Worm (Caenorhabditis elegans) whole organism, L2 larva: ENCODE results near the gene srp-2.

Experiments
- C34F6.9 ChIP-seq: fragments of 150-350 bp; optimal IDR thresholded peaks from 2 replicates; lab custom pipeline; 2014; ENCODE audit warnings: missing biosample characterization, missing genetic modification characterization
- F13H6.1 ChIP-seq: sonication (generic microtip); optimal IDR thresholded peaks from 2 replicates; lab custom pipeline; 2016; ENCODE audit warnings: missing genetic modification characterization, missing compliant biosample characterization
- R02D3.7 ChIP-seq: fragments of 150-350 bp; optimal IDR thresholded peaks from 2 replicates; lab custom pipeline; 2014; ENCODE audit warnings: missing biosample characterization, missing genetic modification characterization
- Y55F3AM.14 ChIP-seq: fragments of 200-800 bp; sonication (Bioruptor generic); optimal IDR thresholded peaks from 2 replicates; lab custom pipeline; 2018; ENCODE audit warnings: mild to moderate bottlenecking, missing genetic modification characterization, missing compliant biosample characterization
- ZK546.5 ChIP-seq: sonication (generic microtip); optimal IDR thresholded peaks from 2 replicates; lab custom pipeline; 2017; ENCODE audit warnings: missing biosample characterization, missing genetic modification characterization
- alr-1 ChIP-seq: fragments of 150-350 bp; optimal IDR thresholded peaks from 2 replicates; lab custom pipeline; 2014; ENCODE audit warnings: missing biosample characterization, missing genetic modification characterization
- aly-2 ChIP-seq: fragments of 150-350 bp; optimal IDR thresholded peaks from 2 replicates; lab custom pipeline; 2014; ENCODE audit warnings: missing biosample characterization, missing genetic modification characterization
- ama-1 ChIP-seq: fragments of 150-350 bp; optimal IDR thresholded peaks from 2 replicates; lab custom pipeline; 2018; ENCODE audit warnings: inconsistent platforms
- blmp-1 ChIP-seq: sonication (generic microtip); optimal IDR thresholded peaks from 2 replicates; lab custom pipeline; 2017; ENCODE audit warnings: missing genetic modification characterization, mild to moderate bottlenecking, missing compliant biosample characterization, antibody characterized with exemption, moderate library complexity; ENCODE audit not compliant: insufficient read depth
- ceh-16 ChIP-seq: fragments of 150-350 bp; optimal IDR thresholded peaks from 2 replicates; lab custom pipeline; 2014; ENCODE audit warnings: missing biosample characterization, missing genetic modification characterization
- ceh-82 ChIP-seq: fragments of 150-350 bp; optimal IDR thresholded peaks from 2 replicates; lab custom pipeline; 2014; ENCODE audit warnings: missing biosample characterization, missing genetic modification characterization
- crh-2 ChIP-seq: sonication (generic microtip); optimal IDR thresholded peaks from 2 replicates; lab custom pipeline; 2017; ENCODE audit warnings: missing biosample characterization, missing genetic modification characterization
- dmd-4 ChIP-seq: sonication (generic microtip); optimal IDR thresholded peaks from 2 replicates; lab custom pipeline; 2017; ENCODE audit warnings: missing biosample characterization, missing genetic modification characterization
- egl-27 ChIP-seq: sonication (generic microtip); optimal IDR thresholded peaks from 3 replicates; lab custom pipeline; 2017; ENCODE audit warnings: missing biosample characterization, missing genetic modification reagents, missing genetic modification characterization
- elt-1 ChIP-seq: fragments of 150-350 bp; optimal IDR thresholded peaks from 2 replicates; lab custom pipeline; 2014; ENCODE audit warnings: missing biosample characterization, missing genetic modification characterization
- elt-3 ChIP-seq: sonication (generic microtip); optimal IDR thresholded peaks from 2 replicates; lab custom pipeline; 2017; ENCODE audit warnings: missing biosample characterization, missing genetic modification characterization
- fos-1 ChIP-seq: fragments of 150-350 bp; optimal IDR thresholded peaks from 2 replicates; lab custom pipeline; 2014; ENCODE audit warnings: missing biosample characterization, missing genetic modification characterization
- gmeb-1 ChIP-seq: fragments of 150-350 bp; optimal IDR thresholded peaks from 2 replicates; lab custom pipeline; 2014; ENCODE audit warnings: missing biosample characterization, missing genetic modification characterization
- lin-11 ChIP-seq: fragments of 150-350 bp; sonication (generic microtip); optimal IDR thresholded peaks from 2 replicates; lab custom pipeline; 2014; ENCODE audit warnings: missing biosample characterization, missing genetic modification characterization, inconsistent platforms, mixed read lengths
- lin-13 ChIP-seq: fragments of 150-350 bp; optimal IDR thresholded peaks from 2 replicates; lab custom pipeline; 2014; ENCODE audit warnings: missing biosample characterization, missing genetic modification reagents, missing genetic modification characterization
- lin-39 ChIP-seq: fragments of 150-350 bp; optimal IDR thresholded peaks from 2 replicates; lab custom pipeline; 2014; ENCODE audit warnings: missing biosample characterization, missing genetic modification reagents, missing genetic modification characterization
- lsy-2 ChIP-seq, 2 experiments: fragments of 150-350 bp in 1 of 2; sonication (generic microtip) in 1 of 2; optimal IDR thresholded peaks; 2 replicates each; lab custom pipeline; 2014 to 2017; ENCODE audit warnings: missing biosample characterization in 2 of 2, missing genetic modification characterization in 2 of 2
- mab-5 ChIP-seq: fragments of 150-350 bp; optimal IDR thresholded peaks from 2 replicates; lab custom pipeline; 2014; ENCODE audit warnings: missing biosample characterization, missing genetic modification characterization
- mbf-1 ChIP-seq: sonication (generic microtip); optimal IDR thresholded peaks from 2 replicates; lab custom pipeline; 2017; ENCODE audit warnings: missing biosample characterization, missing genetic modification characterization
- mdl-1 ChIP-seq, 2 experiments: fragments of 150-350 bp in 1 of 2; sonication (generic microtip) in 1 of 2; optimal IDR thresholded peaks; 2 replicates each; lab custom pipeline; 2017; ENCODE audit warnings: missing biosample characterization in 2 of 2, missing genetic modification characterization in 2 of 2
- nhr-10 ChIP-seq: sonication (generic microtip); optimal IDR thresholded peaks from 2 replicates; lab custom pipeline; 2017; ENCODE audit warnings: missing biosample characterization, missing genetic modification characterization
- nhr-11 ChIP-seq: fragments of 150-350 bp; optimal IDR thresholded peaks from 2 replicates; lab custom pipeline; 2014; ENCODE audit warnings: missing biosample characterization, missing genetic modification characterization
- nhr-12 ChIP-seq: fragments of 150-350 bp; optimal IDR thresholded peaks from 2 replicates; lab custom pipeline; 2014; ENCODE audit warnings: missing biosample characterization, missing genetic modification characterization
- nhr-129 ChIP-seq: fragments of 150-350 bp; optimal IDR thresholded peaks from 2 replicates; lab custom pipeline; 2014; ENCODE audit warnings: missing biosample characterization, missing genetic modification characterization
- nhr-21 ChIP-seq: fragments of 150-350 bp; optimal IDR thresholded peaks from 2 replicates; lab custom pipeline; 2014; ENCODE audit warnings: missing biosample characterization, missing genetic modification characterization
- nhr-23 ChIP-seq: fragments of 150-350 bp; optimal IDR thresholded peaks from 2 replicates; lab custom pipeline; 2014; ENCODE audit warnings: missing biosample characterization, missing genetic modification reagents, missing genetic modification characterization
- nhr-237 ChIP-seq: fragments of 150-350 bp; optimal IDR thresholded peaks from 2 replicates; lab custom pipeline; 2014; ENCODE audit warnings: missing biosample characterization, missing genetic modification characterization
- nhr-25 ChIP-seq: fragments of 150-350 bp; sonication (generic microtip); optimal IDR thresholded peaks from 3 replicates; lab custom pipeline; 2014; ENCODE audit warnings: missing biosample characterization, missing genetic modification characterization
- nhr-6 ChIP-seq: fragments of 150-350 bp; optimal IDR thresholded peaks from 2 replicates; lab custom pipeline; 2014; ENCODE audit warnings: missing biosample characterization, missing genetic modification characterization
- nhr-77 ChIP-seq: fragments of 150-350 bp; optimal IDR thresholded peaks from 2 replicates; lab custom pipeline; 2014; ENCODE audit warnings: missing biosample characterization, missing genetic modification characterization
- peb-1 ChIP-seq: fragments of 150-350 bp; optimal IDR thresholded peaks from 2 replicates; lab custom pipeline; 2014; ENCODE audit warnings: missing biosample characterization, missing genetic modification characterization
- sem-4 ChIP-seq: fragments of 150-350 bp; optimal IDR thresholded peaks from 2 replicates; lab custom pipeline; 2014; ENCODE audit warnings: missing biosample characterization, missing genetic modification reagents, missing genetic modification characterization
- skn-1 ChIP-seq: sonication (generic microtip); optimal IDR thresholded peaks from 2 replicates; lab custom pipeline; 2017; ENCODE audit warnings: missing biosample characterization, missing genetic modification characterization
- sma-3 ChIP-seq: sonication (generic microtip); optimal IDR thresholded peaks from 2 replicates; lab custom pipeline; 2016; ENCODE audit warnings: missing genetic modification reagents, missing genetic modification characterization, missing compliant biosample characterization
- sma-9 ChIP-seq, 2 experiments: fragments of 150-350 bp in 1 of 2; sonication (generic microtip) in 1 of 2; optimal IDR thresholded peaks; 2 replicates each; lab custom pipeline; 2014 to 2016; ENCODE audit warnings: missing genetic modification characterization in 2 of 2, mild to moderate bottlenecking in 1 of 2, missing biosample characterization in 1 of 2, missing compliant biosample characterization in 1 of 2, missing genetic modification reagents in 1 of 2, moderate library complexity in 1 of 2
- snpc-4 ChIP-seq: fragments of 150-350 bp; optimal IDR thresholded peaks from 2 replicates; lab custom pipeline; 2014; ENCODE audit warnings: missing biosample characterization, missing genetic modification characterization
- unc-39 ChIP-seq: fragments of 150-350 bp; optimal IDR thresholded peaks from 2 replicates; lab custom pipeline; 2014; ENCODE audit warnings: missing biosample characterization, missing genetic modification characterization
- unc-55 ChIP-seq: fragments of 150-350 bp; sonication (generic microtip); optimal IDR thresholded peaks from 3 replicates; lab custom pipeline; 2014; ENCODE audit warnings: missing biosample characterization, missing genetic modification reagents, missing genetic modification characterization
- unc-62 ChIP-seq: fragments of 150-350 bp; optimal IDR thresholded peaks from 2 replicates; lab custom pipeline; 2014; ENCODE audit warnings: missing biosample characterization, missing genetic modification reagents, missing genetic modification characterization
- zag-1 ChIP-seq: fragments of 150-350 bp; optimal IDR thresholded peaks from 2 replicates; lab custom pipeline; 2014; ENCODE audit warnings: missing biosample characterization, missing genetic modification characterization
- ztf-1 ChIP-seq: fragments of 200-800 bp; sonication (Bioruptor generic); conservative IDR thresholded peaks from 2 replicates; pipeline ENCODE4 v1.3.6; 2022; ENCODE audit warnings: missing genetic modification characterization, missing compliant biosample characterization
- ztf-11 ChIP-seq: sonication (generic microtip); optimal IDR thresholded peaks from 2 replicates; lab custom pipeline; 2017; ENCODE audit warnings: missing biosample characterization, missing genetic modification characterization
- ztf-4 ChIP-seq: fragments of 150-350 bp; optimal IDR thresholded peaks from 2 replicates; lab custom pipeline; 2014; ENCODE audit warnings: missing biosample characterization, missing genetic modification characterization

The srp-2 gene

ce11 chrV:730216-730615, 32.2 kb upstream of the srp-2 start (continued):
- TF ChIP-seq unc-39 (no peak), sem-4 (tag; lab: Kevin White, UChicago) (no peak)

DNA sequence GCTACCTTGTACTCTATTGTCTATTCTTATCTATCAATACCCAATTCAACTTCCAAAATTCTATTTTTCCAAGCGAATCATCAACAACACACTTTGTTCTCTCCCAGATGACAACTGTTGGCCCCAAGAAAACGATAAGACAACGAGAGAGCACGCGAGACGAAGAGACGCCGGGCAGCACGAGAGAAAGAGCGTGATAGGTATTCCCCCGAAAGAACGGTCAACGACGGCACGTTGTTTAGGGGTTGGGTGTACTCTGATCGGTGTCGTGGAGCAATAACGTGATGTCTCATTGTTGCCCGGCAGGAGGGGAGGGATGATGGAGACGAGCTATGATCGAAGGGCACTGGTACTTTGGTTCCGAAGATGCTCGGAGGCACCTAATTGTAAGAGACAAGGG, 31.1 kb upstream of the srp-2 start:
- no peak for TF ChIP-seq ztf-1 (GFP tag; lab: Robert Waterston, UW)
- TF ChIP-seq C34F6.9 (tag; lab: Kevin White, UChicago) = peak; percentile 51
- peak; percentile 99 for TF ChIP-seq sma-9 (GFP tag; optimal IDR thresholded peaks at IDR 0.05; lab: Kevin White, UChicago)
- TF ChIP-seq sma-9 (tag; optimal IDR thresholded peaks at IDR 0.05; lab: Kevin White, UChicago) = peak; percentile 46
- no peak for TF ChIP-seq aly-2 (tag; lab: Kevin White, UChicago)
- TF ChIP-seq alr-1 = no peak
- TF ChIP-seq ZK546.5 (tag; lab: Kevin White, UChicago) = no peak
- no peak for TF ChIP-seq nhr-12 (tag; lab: Kevin White, UChicago)
- peak; percentile 89 for TF ChIP-seq ztf-4 (tag; lab: Kevin White, UChicago)
- TF ChIP-seq nhr-23 = no peak
- TF ChIP-seq ceh-16 = no peak
- no peak for TF ChIP-seq unc-39
- TF ChIP-seq peb-1 (tag; lab: Kevin White, UChicago) = no peak
- TF ChIP-seq nhr-237 (tag; lab: Kevin White, UChicago) = no peak
- TF ChIP-seq R02D3.7 (tag; lab: Kevin White, UChicago) = no peak
- peak; percentile 82 for TF ChIP-seq gmeb-1 (tag; lab: Kevin White, UChicago)
- no peak for TF ChIP-seq ztf-11 (tag; lab: Kevin White, UChicago)
- peak; percentile 97 for TF ChIP-seq sma-3 (GFP tag; lab: Kevin White, UChicago)
- peak; percentile 95 for TF ChIP-seq nhr-21 (tag; lab: Kevin White, UChicago)
- peak; percentile 83 for TF ChIP-seq fos-1 (tag; lab: Kevin White, UChicago)
- TF ChIP-seq nhr-77 = peak; percentile 39
- TF ChIP-seq lin-11 (tag; lab: Kevin White, UChicago) = no peak
- TF ChIP-seq elt-1 (tag; lab: Kevin White, UChicago) = no peak
- TF ChIP-seq lsy-2 (tag; optimal IDR thresholded peaks at IDR 0.05; lab: Kevin White, UChicago) = peak in 1 of 2 experiments; percentile 80
- TF ChIP-seq crh-2 = peak; percentile 94
- TF ChIP-seq egl-27 (tag; lab: Kevin White, UChicago) = peak; percentile 74
- peak; percentile 33 for TF ChIP-seq lin-13 (GFP tag; lab: Kevin White, UChicago)
- TF ChIP-seq nhr-11 (tag; lab: Kevin White, UChicago) = no peak
- no peak for TF ChIP-seq skn-1
- peak; percentile 48 for TF ChIP-seq sem-4 (tag; lab: Kevin White, UChicago)
- TF ChIP-seq F13H6.1 = peak; percentile 97
- TF ChIP-seq lin-39 (tag; lab: Kevin White, UChicago) = no peak
- TF ChIP-seq nhr-6 (tag; lab: Kevin White, UChicago) = peak; percentile 49
- TF ChIP-seq Y55F3AM.14 (GFP tag; lab: Kevin White, UChicago) = peak; percentile 94
- peak; percentile 11 for TF ChIP-seq unc-62
- peak; percentile 42 for TF ChIP-seq snpc-4
- TF ChIP-seq dmd-4 (tag; lab: Kevin White, UChicago) = no peak
- TF ChIP-seq zag-1 = no peak
- peak; percentile 85 for TF ChIP-seq nhr-25 (tag; lab: Kevin White, UChicago)
- peak; percentile 82 for TF ChIP-seq ama-1 (lab: Kevin White, UChicago)
- no peak for TF ChIP-seq mbf-1 (tag; lab: Kevin White, UChicago)
- no peak for TF ChIP-seq elt-3 (tag; lab: Kevin White, UChicago)
- TF ChIP-seq nhr-10 (tag; lab: Kevin White, UChicago) = peak; percentile 13
- peak; percentile 96 for TF ChIP-seq nhr-129 (tag; lab: Kevin White, UChicago)
- peak; percentile 97 to 98 for TF ChIP-seq mdl-1 (tag; optimal IDR thresholded peaks at IDR 0.05; lab: Kevin White, UChicago)
- peak; percentile 14 for TF ChIP-seq blmp-1
- no peak for TF ChIP-seq ceh-82 (tag; lab: Kevin White, UChicago)
- peak; percentile 62 for TF ChIP-seq mab-5
- no peak for TF ChIP-seq unc-55 (GFP tag; lab: Kevin White, UChicago)
